Fruit fly (Drosophila melanogaster): ENCODE results near the gene Roc1a.
A peak's percentile ranks its signal among the peaks of the same experiment; 100 is the strongest.

Roc1a gene

dm6 chrX:655492-656379 lies 8.6 kb downstream of the Roc1a start, which contains the start of the genes Hmt4-20 and SkpA (continued):
- no peak for TF ChIP-seq Neu2 (GFP tag; optimal IDR thresholded peaks at IDR 0.05; ENCODE audit: borderline replicate concordance)
- no peak for TF ChIP-seq H15 (GFP tag; IDR thresholded peaks at IDR 0.05)
- no peak for TF ChIP-seq Usf (GFP tag; optimal IDR thresholded peaks at IDR 0.05)
- no peak for TF ChIP-seq Nf-YA (GFP tag; IDR thresholded peaks at IDR 0.05)
- no peak for TF ChIP-seq CG7556 (GFP tag; optimal IDR thresholded peaks at IDR 0.05)
- no peak for TF ChIP-seq CG4707 (GFP tag; optimal IDR thresholded peaks at IDR 0.05)
- peak; percentile 18 for TF ChIP-seq da (GFP tag; optimal IDR thresholded peaks at IDR 0.05)
- no peak for TF ChIP-seq CG8388 (GFP tag; optimal IDR thresholded peaks at IDR 0.05)
- peak; percentile 37; the same call in 2 of the 3 replicates for TF ChIP-seq CG17361 (GFP tag; IDR thresholded peaks at IDR 0.05)
- TF ChIP-seq cato (GFP tag; optimal IDR thresholded peaks at IDR 0.05; ENCODE audit: borderline replicate concordance), result no peak
- TF ChIP-seq repo (GFP tag; optimal IDR thresholded peaks at IDR 0.05), result no peak
- TF ChIP-seq zfh2 (GFP tag; optimal IDR thresholded peaks at IDR 0.05), result peak; percentile 37
- no peak for TF ChIP-seq CG10209 (GFP tag; optimal IDR thresholded peaks at IDR 0.05)
- peak; percentile 88 for TF ChIP-seq cg (GFP tag; optimal IDR thresholded peaks at IDR 0.05)
- TF ChIP-seq cwo (GFP tag; optimal IDR thresholded peaks at IDR 0.05), result no peak
- no peak for TF ChIP-seq eve (GFP tag; optimal IDR thresholded peaks at IDR 0.05)
- no peak for TF ChIP-seq Hmx (GFP tag; optimal IDR thresholded peaks at IDR 0.05)
- TF ChIP-seq bsh (GFP tag; optimal IDR thresholded peaks at IDR 0.05), result no peak
- TF ChIP-seq scrt (GFP tag; optimal IDR thresholded peaks at IDR 0.05), result no peak
- peak; percentile 53 for TF ChIP-seq CTCF (GFP tag; optimal IDR thresholded peaks at IDR 0.05)
- TF ChIP-seq CG12391 (tag; optimal IDR thresholded peaks at IDR 0.05), result no peak
- TF ChIP-seq cas (GFP tag; IDR thresholded peaks at IDR 0.05), result no peak
- TF ChIP-seq CG1233 (GFP tag; optimal IDR thresholded peaks at IDR 0.05), result no peak
- peak; percentile 52 for TF ChIP-seq CG30020 (tag; optimal IDR thresholded peaks at IDR 0.05)
- TF ChIP-seq hth (optimal IDR thresholded peaks at IDR 0.05), result no peak
- no peak for TF ChIP-seq ham (GFP tag; IDR thresholded peaks at IDR 0.05)
- no peak for TF ChIP-seq CG12942 (GFP tag; optimal IDR thresholded peaks at IDR 0.05)
- peak; percentile 56 for TF ChIP-seq CG15514 (GFP tag; optimal IDR thresholded peaks at IDR 0.05)
- no peak for TF ChIP-seq Max (GFP tag; optimal IDR thresholded peaks at IDR 0.05)
- TF ChIP-seq CG34376 (GFP tag; optimal IDR thresholded peaks at IDR 0.05), result no peak
- peak; percentile 65 for TF ChIP-seq CG17186 (GFP tag; optimal IDR thresholded peaks at IDR 0.05)
- TF ChIP-seq Adf1 (GFP tag; IDR thresholded peaks at IDR 0.05), result no peak; the same call in 1 of the 2 replicates
- peak; percentile 88 for TF ChIP-seq unc-4 (GFP tag; IDR thresholded peaks at IDR 0.05; ENCODE audit: partially characterized antibody)
- TF ChIP-seq Asciz (GFP tag; optimal IDR thresholded peaks at IDR 0.05), result no peak
- TF ChIP-seq HLH4C (GFP tag; IDR thresholded peaks at IDR 0.05; ENCODE audit: partially characterized antibody), result peak; percentile 89
- TF ChIP-seq Side (GFP tag; optimal IDR thresholded peaks at IDR 0.05), result no peak
- TF ChIP-seq Myb (GFP tag; optimal IDR thresholded peaks at IDR 0.05), result peak; percentile 74
- TF ChIP-seq CG15696 (tag; optimal IDR thresholded peaks at IDR 0.05), result no peak
- TF ChIP-seq sd (tag; optimal IDR thresholded peaks at IDR 0.05), result no peak
- no peak for TF ChIP-seq slou (GFP tag; optimal IDR thresholded peaks at IDR 0.05)
- no peak for TF ChIP-seq sisA (GFP tag; IDR thresholded peaks at IDR 0.05)
- TF ChIP-seq CG5245 (GFP tag; optimal IDR thresholded peaks at IDR 0.05), result no peak
- TF ChIP-seq bab2 (GFP tag; optimal IDR thresholded peaks at IDR 0.05), result peak; percentile 10
- TF ChIP-seq CG14965 (GFP tag; optimal IDR thresholded peaks at IDR 0.05; ENCODE audit: borderline replicate concordance), result no peak
- peak; percentile 87 for TF ChIP-seq MESR4 (GFP tag; optimal IDR thresholded peaks at IDR 0.05)
- TF ChIP-seq pros (GFP tag; optimal IDR thresholded peaks at IDR 0.05), result no peak
- no peak for TF ChIP-seq h (optimal IDR thresholded peaks at IDR 0.05)
- TF ChIP-seq ftz-f1 (GFP tag; optimal IDR thresholded peaks at IDR 0.05), result no peak
- TF ChIP-seq CG2199 (GFP tag; IDR thresholded peaks at IDR 0.05), result no peak
- peak; percentile 94 for TF ChIP-seq Ets65A (GFP tag)
